Worm (Caenorhabditis elegans) whole organism, L1 larva: ENCODE measurements around the gene nhr-181.

Experiments
- dpl-1 ChIP-seq, 3 experiments: fragments of 150-350 bp in 2 of 3; sonication (generic microtip) in 1 of 3; optimal IDR thresholded peaks; 2 replicates each; lab custom pipeline; 2014 to 2017; ENCODE audit warnings: missing biosample characterization in 3 of 3, missing genetic modification characterization in 3 of 3, missing genetic modification reagents in 3 of 3
- irx-1 ChIP-seq: sonication (generic microtip); optimal IDR thresholded peaks from 2 replicates; lab custom pipeline; 2016; ENCODE audit warnings: missing genetic modification characterization, missing compliant biosample characterization
- lsy-2 ChIP-seq, 2 experiments: fragments of 150-350 bp; optimal IDR thresholded peaks; 2 replicates each; lab custom pipeline; 2014; ENCODE audit warnings: missing biosample characterization in 2 of 2, missing genetic modification characterization in 2 of 2
- mdl-1 ChIP-seq, 2 experiments: fragments of 150-350 bp; optimal IDR thresholded peaks; 2 replicates each; lab custom pipeline; 2014 to 2017; ENCODE audit warnings: missing biosample characterization in 2 of 2, missing genetic modification characterization in 2 of 2, inconsistent platforms in 1 of 2
- nhr-77 ChIP-seq: fragments of 150-350 bp; optimal IDR thresholded peaks from 2 replicates; lab custom pipeline; 2014; ENCODE audit warnings: missing biosample characterization, missing genetic modification characterization
- rnt-1 ChIP-seq: sonication (generic microtip); optimal IDR thresholded peaks from 2 replicates; lab custom pipeline; 2016; ENCODE audit warnings: mild to moderate bottlenecking, missing genetic modification characterization, moderate library complexity, missing compliant biosample characterization

ce11 chrV:4106688-4107087 lies 11.8 kb downstream of the nhr-181 start:
- TF ChIP-seq irx-1 (tag; lab: Kevin White, UChicago) (no peak), rnt-1 (no peak), mdl-1 (tag; optimal IDR thresholded peaks at IDR 0.05; lab: Kevin White, UChicago) (no peak), nhr-77 (no peak), dpl-1 (GFP tag; optimal IDR thresholded peaks at IDR 0.05; lab: Kevin White, UChicago) (no peak), lsy-2 (tag; optimal IDR thresholded peaks at IDR 0.05; lab: Kevin White, UChicago) (no peak)
